Worm (Caenorhabditis elegans): Measurements from ENCODE around the gene emb-8.

emb-8 gene

DNA sequence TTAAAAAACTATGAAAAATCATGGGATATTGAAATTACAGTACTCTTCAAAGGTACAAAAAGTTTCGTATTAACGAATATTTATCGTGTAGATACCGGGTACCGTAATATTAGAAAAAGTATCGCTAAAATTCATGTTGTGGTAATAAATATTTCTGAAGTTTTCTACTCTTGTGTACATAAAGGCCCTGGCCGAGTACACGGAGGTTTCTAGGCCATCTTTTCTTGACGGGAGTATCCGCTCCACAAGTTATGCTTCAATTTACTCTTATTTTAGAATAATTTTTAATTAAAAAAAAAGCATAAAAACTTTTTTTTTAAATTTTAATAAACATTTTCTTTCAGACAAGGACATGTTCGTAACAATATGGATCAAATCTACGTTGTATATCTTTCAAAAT is 33.7 kb upstream of the emb-8 start:
- no peak for TF ChIP-seq aly-1 (tag; optimal IDR thresholded peaks at IDR 0.05)

DNA sequence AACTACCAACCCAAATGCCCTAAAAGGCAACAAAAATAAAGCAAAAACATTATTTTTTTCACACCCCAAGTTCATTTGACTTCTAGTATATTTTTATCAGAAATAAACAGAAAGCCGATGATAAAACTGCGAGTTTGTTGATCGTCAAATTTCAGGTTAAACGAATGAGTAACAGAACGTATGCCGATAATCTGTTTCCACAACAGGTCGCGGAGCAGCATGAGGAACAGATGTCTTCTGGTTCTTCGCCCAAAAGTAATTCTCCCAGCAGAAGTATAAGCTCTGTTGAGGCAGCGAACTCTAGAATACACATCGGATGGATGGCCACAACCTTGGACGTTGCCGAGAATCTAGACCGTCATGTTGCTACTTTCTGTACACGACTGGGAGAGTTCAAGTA is 30.9 kb upstream of the emb-8 start, which contains the start of gene prmt-5:
Gene prmt-5 (plus strand): TSS at position 141 of the 400 bp plus-strand sequence.
- TF ChIP-seq ama-1 (optimal IDR thresholded peaks at IDR 0.05) (no peak), flt-1 (GFP tag; IDR thresholded peaks at IDR 0.05) (no peak), hnd-1 (tag; optimal IDR thresholded peaks at IDR 0.05) (no peak), hmbx-1 (tag; optimal IDR thresholded peaks at IDR 0.05) (no peak), ceh-36 (tag; optimal IDR thresholded peaks at IDR 0.05) (no peak), sea-1 (GFP tag; conservative IDR thresholded peaks at IDR 0.05) (no peak), scrt-1 (GFP tag; IDR thresholded peaks at IDR 0.05) (no peak), ceh-13 (GFP tag; optimal IDR thresholded peaks at IDR 0.05) (no peak)

- TF ChIP-seq F13C5.2 (tag; optimal IDR thresholded peaks at IDR 0.05) (no peak), tra-4 (tag; optimal IDR thresholded peaks at IDR 0.05) (no peak), ceh-36 (tag; optimal IDR thresholded peaks at IDR 0.05) (no peak)
Observed at ce11 chrIII:5229511-5230250, 30.2 kb upstream of the emb-8 start.

ce11 chrIII:5228839-5229238 is 29.4 kb upstream of the emb-8 start:
- TF ChIP-seq ets-7 (tag; optimal IDR thresholded peaks at IDR 0.05) (no peak), flt-1 (GFP tag; IDR thresholded peaks at IDR 0.05) (no peak), hnd-1 (tag; optimal IDR thresholded peaks at IDR 0.05) (no peak), ama-1 (optimal IDR thresholded peaks at IDR 0.05) (no peak), B0310.2 (tag; optimal IDR thresholded peaks at IDR 0.05) (no peak), tbx-37 (GFP tag; conservative IDR thresholded peaks at IDR 0.05) (no peak), F13C5.2 (tag; optimal IDR thresholded peaks at IDR 0.05) (no peak), tra-4 (tag; optimal IDR thresholded peaks at IDR 0.05) (no peak), pes-1 (GFP tag; IDR thresholded peaks at IDR 0.05) (no peak), hmg-4 (GFP tag; optimal IDR thresholded peaks at IDR 0.05) (no peak), aly-1 (tag; optimal IDR thresholded peaks at IDR 0.05) (no peak), ceh-13 (GFP tag; optimal IDR thresholded peaks at IDR 0.05) (no peak), ceh-36 (tag; optimal IDR thresholded peaks at IDR 0.05) (no peak), hmbx-1 (tag; optimal IDR thresholded peaks at IDR 0.05) (no peak), tbx-11 (GFP tag; IDR thresholded peaks at IDR 0.05) (no peak), scrt-1 (GFP tag; IDR thresholded peaks at IDR 0.05) (no peak), sea-1 (GFP tag; conservative IDR thresholded peaks at IDR 0.05) (no peak)

ce11 chrIII:5227831-5228467 is 28.5 kb upstream of the emb-8 start, which contains the start of the genes C34E10.12, C34E10.10 and atp-2:
C34E10.12 (minus strand) TSS chrIII:5227881.
C34E10.10 (minus strand) TSS chrIII:5227884.
atp-2 (plus strand) TSS chrIII:5228417.
- TF ChIP-seq B0310.2 (tag; optimal IDR thresholded peaks at IDR 0.05) (no peak), tbx-37 (GFP tag; conservative IDR thresholded peaks at IDR 0.05) (no peak), ceh-13 (GFP tag; optimal IDR thresholded peaks at IDR 0.05) (no peak), flt-1 (GFP tag; IDR thresholded peaks at IDR 0.05) (no peak), ceh-36 (tag; optimal IDR thresholded peaks at IDR 0.05) (no peak), pes-1 (GFP tag; IDR thresholded peaks at IDR 0.05) (peak; percentile 51; the same call in 1 of the 2 replicates), tbx-11 (GFP tag; IDR thresholded peaks at IDR 0.05) (no peak), hmg-4 (GFP tag; optimal IDR thresholded peaks at IDR 0.05) (peak; percentile 14), sea-1 (GFP tag; conservative IDR thresholded peaks at IDR 0.05) (no peak), aly-1 (tag; optimal IDR thresholded peaks at IDR 0.05) (no peak), ama-1 (optimal IDR thresholded peaks at IDR 0.05) (no peak), tra-4 (tag; optimal IDR thresholded peaks at IDR 0.05) (no peak), F13C5.2 (tag; optimal IDR thresholded peaks at IDR 0.05) (peak; percentile 75), hmbx-1 (tag; optimal IDR thresholded peaks at IDR 0.05) (no peak), ets-7 (tag; optimal IDR thresholded peaks at IDR 0.05) (no peak), hnd-1 (tag; optimal IDR thresholded peaks at IDR 0.05) (no peak)

DNA sequence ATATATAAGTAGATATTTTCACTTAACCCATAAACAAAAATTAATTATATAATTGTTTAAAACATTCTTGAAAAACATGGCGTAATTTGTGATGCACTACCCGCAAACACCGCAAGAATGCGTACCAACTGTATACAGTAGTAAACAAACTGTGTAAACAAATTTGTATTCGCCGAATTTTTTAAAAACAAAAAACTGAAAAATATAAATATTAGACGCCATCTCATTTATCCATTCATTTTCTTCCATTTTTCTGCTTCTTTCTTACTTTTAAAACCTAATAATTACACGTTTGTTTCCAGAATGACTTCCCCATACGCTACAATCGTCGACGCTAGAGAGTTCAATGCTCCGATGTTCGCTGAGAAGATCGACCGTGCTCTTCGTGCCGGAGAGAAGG is 25.8 kb upstream of the emb-8 start, which contains the start of gene nex-1:
Gene nex-1 (plus strand): TSS at position 301 of the 400 bp plus-strand sequence.
- TF ChIP-seq B0310.2 (tag; optimal IDR thresholded peaks at IDR 0.05): no peak
- TF ChIP-seq scrt-1 (GFP tag; IDR thresholded peaks at IDR 0.05): no peak
- no peak for TF ChIP-seq hmbx-1 (tag; optimal IDR thresholded peaks at IDR 0.05)
- no peak for TF ChIP-seq tra-4 (tag; optimal IDR thresholded peaks at IDR 0.05)
- TF ChIP-seq hnd-1 (tag; optimal IDR thresholded peaks at IDR 0.05): no peak
- TF ChIP-seq tbx-11 (GFP tag; IDR thresholded peaks at IDR 0.05): no peak
- no peak for TF ChIP-seq ceh-36 (tag; optimal IDR thresholded peaks at IDR 0.05)
- no peak for TF ChIP-seq sea-1 (GFP tag; conservative IDR thresholded peaks at IDR 0.05)
- TF ChIP-seq ets-7 (tag; optimal IDR thresholded peaks at IDR 0.05): no peak
- no peak for TF ChIP-seq aly-1 (tag; optimal IDR thresholded peaks at IDR 0.05)
- TF ChIP-seq tbx-37 (GFP tag; conservative IDR thresholded peaks at IDR 0.05): no peak
- no peak for TF ChIP-seq hmg-4 (GFP tag; optimal IDR thresholded peaks at IDR 0.05)
- TF ChIP-seq ceh-13 (GFP tag; optimal IDR thresholded peaks at IDR 0.05): no peak
- no peak for TF ChIP-seq pes-1 (GFP tag; IDR thresholded peaks at IDR 0.05)
- TF ChIP-seq F13C5.2 (tag; optimal IDR thresholded peaks at IDR 0.05): no peak
- TF ChIP-seq ama-1 (optimal IDR thresholded peaks at IDR 0.05): no peak
- TF ChIP-seq flt-1 (GFP tag; IDR thresholded peaks at IDR 0.05): no peak

DNA sequence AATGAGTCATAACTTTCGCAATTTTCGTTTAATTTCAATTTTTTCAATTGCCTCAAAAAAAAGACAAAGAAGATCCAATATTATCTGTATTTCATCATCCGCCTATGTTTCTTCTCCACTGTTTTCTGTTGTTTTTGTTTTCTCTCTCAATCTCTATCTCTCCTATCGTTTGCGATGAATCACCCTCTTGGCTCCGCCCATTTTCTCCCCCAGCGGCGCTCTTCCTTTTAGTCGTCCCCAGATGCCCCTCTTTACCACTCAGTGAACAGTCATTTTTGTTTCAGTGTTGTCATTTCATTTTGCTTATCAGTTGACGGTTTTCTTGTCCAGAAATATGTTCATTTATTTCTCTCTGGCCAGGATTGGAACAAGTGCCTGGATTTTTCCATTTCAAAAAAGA is 25.4 kb upstream of the emb-8 start:
- TF ChIP-seq B0310.2 (tag; optimal IDR thresholded peaks at IDR 0.05) (no peak), ama-1 (optimal IDR thresholded peaks at IDR 0.05) (no peak), sea-1 (GFP tag; conservative IDR thresholded peaks at IDR 0.05) (no peak), scrt-1 (GFP tag; IDR thresholded peaks at IDR 0.05) (no peak), ets-7 (tag; optimal IDR thresholded peaks at IDR 0.05) (no peak), pes-1 (GFP tag; IDR thresholded peaks at IDR 0.05) (no peak), hmg-4 (GFP tag; optimal IDR thresholded peaks at IDR 0.05) (no peak), hmbx-1 (tag; optimal IDR thresholded peaks at IDR 0.05) (no peak), tbx-11 (GFP tag; IDR thresholded peaks at IDR 0.05) (no peak), F13C5.2 (tag; optimal IDR thresholded peaks at IDR 0.05) (no peak), ceh-36 (tag; optimal IDR thresholded peaks at IDR 0.05) (no peak), tbx-37 (GFP tag; conservative IDR thresholded peaks at IDR 0.05) (no peak), ceh-13 (GFP tag; optimal IDR thresholded peaks at IDR 0.05) (no peak), aly-1 (tag; optimal IDR thresholded peaks at IDR 0.05) (no peak), tra-4 (tag; optimal IDR thresholded peaks at IDR 0.05) (no peak), flt-1 (GFP tag; IDR thresholded peaks at IDR 0.05) (no peak), hnd-1 (tag; optimal IDR thresholded peaks at IDR 0.05) (no peak)

All from whole organism, early embryonic.